Worm (Caenorhabditis elegans): ENCODE data around the gene ufc-1.

ufc-1 gene

ce11 chrIII:9331084-9331564 is at the start of gene ufc-1:
Gene ufc-1 (plus strand): TSS chrIII:9331514.
- TF ChIP-seq ztf-23 (GFP tag; IDR thresholded peaks at IDR 0.05) (no peak), flt-1 (GFP tag; IDR thresholded peaks at IDR 0.05) (no peak), ztf-29 (GFP tag; IDR thresholded peaks at IDR 0.05) (no peak), ref-1 (GFP tag; conservative IDR thresholded peaks at IDR 0.05) (no peak)

ce11 chrIII:9288540-9288939 is 42.8 kb upstream of the ufc-1 start:
- no peak for TF ChIP-seq klf-2 (GFP tag; conservative IDR thresholded peaks at IDR 0.05)
- no peak for TF ChIP-seq ztf-23 (GFP tag; IDR thresholded peaks at IDR 0.05)
- no peak for TF ChIP-seq T22C8.4 (GFP tag; IDR thresholded peaks at IDR 0.05)
- no peak for TF ChIP-seq ref-1 (GFP tag; conservative IDR thresholded peaks at IDR 0.05)
- TF ChIP-seq cog-1 (tag; optimal IDR thresholded peaks at IDR 0.05), result no peak
- no peak for TF ChIP-seq med-1 (GFP tag; optimal IDR thresholded peaks at IDR 0.05; ENCODE audit: insufficient read depth)
- TF ChIP-seq tab-1 (GFP tag; IDR thresholded peaks at IDR 0.05), result no peak
- no peak for TF ChIP-seq ztf-29 (GFP tag; IDR thresholded peaks at IDR 0.05)
- no peak for TF ChIP-seq flt-1 (GFP tag; IDR thresholded peaks at IDR 0.05)

ce11 chrIII:9289815-9290214 is 41.5 kb upstream of the ufc-1 start:
- TF ChIP-seq ztf-29 (GFP tag; IDR thresholded peaks at IDR 0.05) (no peak), flt-1 (GFP tag; IDR thresholded peaks at IDR 0.05) (no peak), ref-1 (GFP tag; conservative IDR thresholded peaks at IDR 0.05) (no peak), cog-1 (tag; optimal IDR thresholded peaks at IDR 0.05) (no peak), med-1 (GFP tag; optimal IDR thresholded peaks at IDR 0.05; ENCODE audit: insufficient read depth) (no peak), ztf-23 (GFP tag; IDR thresholded peaks at IDR 0.05) (no peak)

- TF ChIP-seq ztf-29 (GFP tag; IDR thresholded peaks at IDR 0.05) (no peak), med-1 (GFP tag; optimal IDR thresholded peaks at IDR 0.05; ENCODE audit: insufficient read depth) (no peak), ref-1 (GFP tag; conservative IDR thresholded peaks at IDR 0.05) (no peak), T22C8.4 (GFP tag; IDR thresholded peaks at IDR 0.05) (no peak), cog-1 (tag; optimal IDR thresholded peaks at IDR 0.05) (no peak), ztf-23 (GFP tag; IDR thresholded peaks at IDR 0.05) (no peak), tab-1 (GFP tag; IDR thresholded peaks at IDR 0.05) (no peak), flt-1 (GFP tag; IDR thresholded peaks at IDR 0.05) (no peak), klf-2 (GFP tag; conservative IDR thresholded peaks at IDR 0.05) (no peak)
Observed at ce11 chrIII:9297345-9297744, 34.0 kb upstream of the ufc-1 start, which contains the start of gene K01B6.4. Gene K01B6.4 (minus strand): TSS chrIII:9297445.

ce11 chrIII:9299116-9299515 is 32.2 kb upstream of the ufc-1 start:
- TF ChIP-seq ref-1 (GFP tag; conservative IDR thresholded peaks at IDR 0.05) (no peak), ztf-29 (GFP tag; IDR thresholded peaks at IDR 0.05) (no peak), med-1 (GFP tag; optimal IDR thresholded peaks at IDR 0.05; ENCODE audit: insufficient read depth) (no peak), klf-2 (GFP tag; conservative IDR thresholded peaks at IDR 0.05) (no peak), ztf-23 (GFP tag; IDR thresholded peaks at IDR 0.05) (no peak), cog-1 (tag; optimal IDR thresholded peaks at IDR 0.05) (no peak), flt-1 (GFP tag; IDR thresholded peaks at IDR 0.05) (no peak), tab-1 (GFP tag; IDR thresholded peaks at IDR 0.05) (no peak), T22C8.4 (GFP tag; IDR thresholded peaks at IDR 0.05) (no peak)

ce11 chrIII:9299919-9300318 is 31.4 kb upstream of the ufc-1 start, which contains the start of gene K01B6.3:
Gene K01B6.3 (plus strand): TSS chrIII:9300219.
- TF ChIP-seq ztf-29 (GFP tag; IDR thresholded peaks at IDR 0.05), result no peak
- TF ChIP-seq T22C8.4 (GFP tag; IDR thresholded peaks at IDR 0.05), result no peak
- TF ChIP-seq med-1 (GFP tag; optimal IDR thresholded peaks at IDR 0.05; ENCODE audit: insufficient read depth), result no peak
- TF ChIP-seq klf-2 (GFP tag; conservative IDR thresholded peaks at IDR 0.05), result no peak
- no peak for TF ChIP-seq tab-1 (GFP tag; IDR thresholded peaks at IDR 0.05)
- TF ChIP-seq flt-1 (GFP tag; IDR thresholded peaks at IDR 0.05), result no peak
- no peak for TF ChIP-seq cog-1 (tag; optimal IDR thresholded peaks at IDR 0.05)
- TF ChIP-seq ref-1 (GFP tag; conservative IDR thresholded peaks at IDR 0.05), result no peak

ce11 chrIII:9300670-9301069 is 30.6 kb upstream of the ufc-1 start:
- no peak for TF ChIP-seq flt-1 (GFP tag; IDR thresholded peaks at IDR 0.05)
- TF ChIP-seq cog-1 (tag; optimal IDR thresholded peaks at IDR 0.05), result no peak
- no peak for TF ChIP-seq klf-2 (GFP tag; conservative IDR thresholded peaks at IDR 0.05)
- no peak for TF ChIP-seq ref-1 (GFP tag; conservative IDR thresholded peaks at IDR 0.05)
- no peak for TF ChIP-seq med-1 (GFP tag; optimal IDR thresholded peaks at IDR 0.05; ENCODE audit: insufficient read depth)
- no peak for TF ChIP-seq ztf-29 (GFP tag; IDR thresholded peaks at IDR 0.05)
- TF ChIP-seq ztf-23 (GFP tag; IDR thresholded peaks at IDR 0.05), result no peak
- TF ChIP-seq T22C8.4 (GFP tag; IDR thresholded peaks at IDR 0.05), result no peak
- TF ChIP-seq tab-1 (GFP tag; IDR thresholded peaks at IDR 0.05), result no peak

ce11 chrIII:9306596-9306995 is 24.7 kb upstream of the ufc-1 start, which contains the start of gene srx-45:
Gene srx-45 (minus strand): TSS chrIII:9306696.
- TF ChIP-seq cog-1 (tag; optimal IDR thresholded peaks at IDR 0.05) (no peak), T22C8.4 (GFP tag; IDR thresholded peaks at IDR 0.05) (no peak), tab-1 (GFP tag; IDR thresholded peaks at IDR 0.05) (no peak), ztf-23 (GFP tag; IDR thresholded peaks at IDR 0.05) (no peak), flt-1 (GFP tag; IDR thresholded peaks at IDR 0.05) (no peak)

ce11 chrIII:9309840-9310239 is 21.5 kb upstream of the ufc-1 start:
- no peak for TF ChIP-seq cog-1 (tag; optimal IDR thresholded peaks at IDR 0.05)
- no peak for TF ChIP-seq med-1 (GFP tag; optimal IDR thresholded peaks at IDR 0.05; ENCODE audit: insufficient read depth)
- no peak for TF ChIP-seq T22C8.4 (GFP tag; IDR thresholded peaks at IDR 0.05)
- TF ChIP-seq flt-1 (GFP tag; IDR thresholded peaks at IDR 0.05), result no peak
- TF ChIP-seq ztf-23 (GFP tag; IDR thresholded peaks at IDR 0.05), result no peak
- no peak for TF ChIP-seq ref-1 (GFP tag; conservative IDR thresholded peaks at IDR 0.05)
- TF ChIP-seq ztf-29 (GFP tag; IDR thresholded peaks at IDR 0.05), result no peak
- no peak for TF ChIP-seq tab-1 (GFP tag; IDR thresholded peaks at IDR 0.05)
- no peak for TF ChIP-seq klf-2 (GFP tag; conservative IDR thresholded peaks at IDR 0.05)

ce11 chrIII:9314476-9314875 is 16.8 kb upstream of the ufc-1 start, which contains the start of gene C40H1.8:
Gene C40H1.8 (plus strand): TSS chrIII:9314717.
- TF ChIP-seq ref-1 (GFP tag; conservative IDR thresholded peaks at IDR 0.05) (no peak), klf-2 (GFP tag; conservative IDR thresholded peaks at IDR 0.05) (no peak), ztf-29 (GFP tag; IDR thresholded peaks at IDR 0.05) (no peak), med-1 (GFP tag; optimal IDR thresholded peaks at IDR 0.05; ENCODE audit: insufficient read depth) (no peak), T22C8.4 (GFP tag; IDR thresholded peaks at IDR 0.05) (no peak), ztf-23 (GFP tag; IDR thresholded peaks at IDR 0.05) (no peak), tab-1 (GFP tag; IDR thresholded peaks at IDR 0.05) (no peak), cog-1 (tag; optimal IDR thresholded peaks at IDR 0.05) (no peak), flt-1 (GFP tag; IDR thresholded peaks at IDR 0.05) (no peak)

All from whole organism, midembryonic.